Worm (Caenorhabditis elegans) whole organism, late embryonic: ENCODE data around the gene nhr-256.

Experiments used
- ceh-2 ChIP-seq: sonication (generic microtip); optimal IDR thresholded peaks from 2 replicates; lab custom pipeline; 2016; ENCODE audit warnings: missing genotype, missing genetic modification characterization, missing compliant biosample characterization
- pha-4 ChIP-seq: fragments of 150-350 bp; optimal IDR thresholded peaks from 2 replicates; lab custom pipeline; 2018; ENCODE audit warnings: missing biosample characterization, missing genetic modification reagents, missing genetic modification characterization

- no peak for TF ChIP-seq ceh-2
- no peak for TF ChIP-seq pha-4 (tag; lab: Kevin White, UChicago)
These were observed 28.2 kb downstream of the nhr-256 start, which contains the start of gene dhs-13 for ce11 chrV:1771727-1772126.
